Worm (Caenorhabditis elegans) whole organism, mixed stage, embryonic: ENCODE data around the gene Y73F8A.5.

Source experiments
- bed-3 ChIP-seq: fragments of 200-800 bp; sonication (Bioruptor generic); optimal IDR thresholded peaks from 3 replicates; lab custom pipeline; 2018; ENCODE audit warnings: mild to moderate bottlenecking, missing genetic modification characterization, moderate library complexity, missing compliant biosample characterization
- ces-1 ChIP-seq: fragments of 150-350 bp; optimal IDR thresholded peaks from 2 replicates; lab custom pipeline; 2014; ENCODE audit warnings: missing biosample characterization, missing genetic modification reagents, missing genetic modification characterization
- elt-1 ChIP-seq: sonication (generic microtip); optimal IDR thresholded peaks from 2 replicates; lab custom pipeline; 2017; ENCODE audit warnings: missing genetic modification characterization, mild to moderate bottlenecking, missing compliant biosample characterization, antibody characterized with exemption, moderate library complexity, borderline replicate concordance; ENCODE audit not compliant: insufficient read depth
- flh-1 ChIP-seq: fragments of 200-800 bp; sonication (Bioruptor generic); optimal IDR thresholded peaks from 2 replicates; lab custom pipeline; 2018; ENCODE audit warnings: mild to moderate bottlenecking, missing genetic modification characterization, moderate library complexity, missing compliant biosample characterization
- ham-2 ChIP-seq: fragments of 200-800 bp; sonication (Bioruptor generic); optimal IDR thresholded peaks from 2 replicates; lab custom pipeline; 2018; ENCODE audit warnings: mild to moderate bottlenecking, missing genetic modification characterization, missing compliant biosample characterization
- lsy-2 ChIP-seq: fragments of 150-350 bp; optimal IDR thresholded peaks from 2 replicates; lab custom pipeline; 2014; ENCODE audit warnings: missing biosample characterization, missing genetic modification characterization
- nhr-12 ChIP-seq: fragments of 150-350 bp; optimal IDR thresholded peaks from 2 replicates; lab custom pipeline; 2014; ENCODE audit warnings: missing biosample characterization, missing genetic modification characterization
- nhr-237 ChIP-seq: fragments of 150-350 bp; optimal IDR thresholded peaks from 2 replicates; lab custom pipeline; 2014; ENCODE audit warnings: missing biosample characterization, missing genetic modification characterization
- nhr-28 ChIP-seq: fragments of 150-350 bp; optimal IDR thresholded peaks from 2 replicates; lab custom pipeline; 2014; ENCODE audit warnings: missing biosample characterization, missing genetic modification characterization
- nhr-76 ChIP-seq: sonication (generic microtip); optimal IDR thresholded peaks from 2 replicates; lab custom pipeline; 2017; ENCODE audit warnings: missing biosample characterization, missing genetic modification characterization
- snpc-4 ChIP-seq: fragments of 150-350 bp; optimal IDR thresholded peaks from 2 replicates; lab custom pipeline; 2014; ENCODE audit warnings: missing biosample characterization, missing genetic modification characterization
- unc-62 ChIP-seq: fragments of 150-350 bp; optimal IDR thresholded peaks from 2 replicates; lab custom pipeline; 2014; ENCODE audit warnings: missing biosample characterization, missing genetic modification reagents, missing genetic modification characterization

ce11 chrIV:15312008-15312407 lies 52.3 kb downstream of the Y73F8A.5 start, which contains the start of gene Y73F8A.13:
- TF ChIP-seq elt-1 (tag; lab: Kevin White, UChicago) (no peak), nhr-237 (tag; lab: Kevin White, UChicago) (no peak), ham-2 (GFP tag; lab: Kevin White, UChicago) (no peak), bed-3 (GFP tag; lab: Kevin White, UChicago) (no peak), ces-1 (no peak), nhr-76 (no peak), nhr-12 (tag; lab: Kevin White, UChicago) (no peak), unc-62 (GFP tag; lab: Kevin White, UChicago) (no peak), snpc-4 (tag; lab: Kevin White, UChicago) (no peak), nhr-28 (tag; lab: Kevin White, UChicago) (no peak), lsy-2 (tag; lab: Kevin White, UChicago) (no peak), flh-1 (GFP tag; lab: Kevin White, UChicago) (no peak)
